Worm (Caenorhabditis elegans) whole organism, L1 larva: ENCODE data around the gene F28F9.3.

Experiments used
- C16A3.4 ChIP-seq: fragments of 150-350 bp; optimal IDR thresholded peaks from 2 replicates; lab custom pipeline; 2014; ENCODE audit warnings: missing biosample characterization, missing genetic modification characterization
- Y116A8C.19 ChIP-seq: sonication (generic microtip); optimal IDR thresholded peaks from 2 replicates; lab custom pipeline; 2016; ENCODE audit warnings: missing compliant biosample characterization, missing genetic modification characterization, borderline replicate concordance
- aly-2 ChIP-seq: fragments of 150-350 bp; optimal IDR thresholded peaks from 2 replicates; lab custom pipeline; 2014; ENCODE audit warnings: missing biosample characterization, missing genetic modification characterization
- ama-1 ChIP-seq: fragments of 150-350 bp; optimal IDR thresholded peaks from 2 replicates; lab custom pipeline; 2014
- blmp-1 ChIP-seq: fragments of 150-350 bp; optimal IDR thresholded peaks from 2 replicates; lab custom pipeline; 2014; ENCODE audit warnings: missing biosample characterization, missing genetic modification characterization
- ceh-82 ChIP-seq, 3 experiments: fragments of 150-350 bp in 1 of 3; sonication (generic microtip) in 2 of 3; optimal IDR thresholded peaks; 2 replicates each; lab custom pipeline; 2014 to 2017; ENCODE audit warnings: missing biosample characterization in 3 of 3, missing genetic modification characterization in 3 of 3
- ceh-88 ChIP-seq: fragments of 200-800 bp; sonication (Bioruptor generic); IDR thresholded peaks from 2 replicates; pipeline ENCODE4 v1.3.6; 2022; ENCODE audit warnings: missing genetic modification characterization, missing compliant biosample characterization
- dsc-1 ChIP-seq: sonication (generic microtip); optimal IDR thresholded peaks from 2 replicates; lab custom pipeline; 2016; ENCODE audit warnings: mild to moderate bottlenecking, missing genetic modification characterization, missing compliant biosample characterization
- efl-1 ChIP-seq, 4 experiments: fragments of 150-350 bp; optimal IDR thresholded peaks in 3 of 4; peaks in 1 of 4; 1 replicate in 1 of 4; 2 replicates in 3 of 4; lab custom pipeline; 2014; ENCODE audit warnings: missing biosample characterization in 2 of 4, missing genetic modification characterization in 2 of 4, missing genetic modification reagents in 2 of 4
- efl-3 ChIP-seq: fragments of 200-800 bp; sonication (Bioruptor generic); optimal IDR thresholded peaks from 2 replicates; lab custom pipeline; 2018; ENCODE audit warnings: mild to moderate bottlenecking, missing genetic modification characterization, missing compliant biosample characterization
- egl-27 ChIP-seq, 2 experiments: fragments of 150-350 bp in 1 of 2; sonication (generic microtip); optimal IDR thresholded peaks; 3 replicates each; lab custom pipeline; 2017 to 2018; ENCODE audit warnings: missing biosample characterization in 2 of 2, missing genetic modification characterization in 2 of 2, missing genetic modification reagents in 2 of 2
- elt-2 ChIP-seq: sonication (generic microtip); optimal IDR thresholded peaks from 2 replicates; lab custom pipeline; 2016; ENCODE audit warnings: missing genetic modification characterization, mild to moderate bottlenecking, inconsistent platforms, missing compliant biosample characterization, missing genetic modification reagents
- ets-5 ChIP-seq: fragments of 200-800 bp; sonication (Bioruptor generic); IDR thresholded peaks from 2 replicates; pipeline ENCODE4 v1.3.6; 2022; ENCODE audit warnings: missing genetic modification characterization, missing compliant biosample characterization
- fkh-10 ChIP-seq: sonication (generic microtip); optimal IDR thresholded peaks from 2 replicates; lab custom pipeline; 2017; ENCODE audit warnings: missing biosample characterization, missing genetic modification reagents, missing genetic modification characterization
- fkh-4 ChIP-seq: sonication (generic microtip); optimal IDR thresholded peaks from 2 replicates; lab custom pipeline; 2016; ENCODE audit warnings: missing compliant biosample characterization, missing genetic modification characterization, borderline replicate concordance
- fkh-8 ChIP-seq: sonication (generic microtip); optimal IDR thresholded peaks from 2 replicates; lab custom pipeline; 2016; ENCODE audit warnings: mild to moderate bottlenecking, missing genetic modification characterization, missing compliant biosample characterization
- fos-1 ChIP-seq: fragments of 150-350 bp; optimal IDR thresholded peaks from 2 replicates; lab custom pipeline; 2014; ENCODE audit warnings: missing biosample characterization, missing genetic modification characterization
- grh-1 ChIP-seq: fragments of 200-800 bp; sonication (Bioruptor generic); IDR thresholded peaks from 2 replicates; pipeline ENCODE4 v1.3.6; 2022; ENCODE audit warnings: missing genetic modification reagents, missing genetic modification characterization, missing compliant biosample characterization
- hpl-2 ChIP-seq: fragments of 150-350 bp; optimal IDR thresholded peaks from 2 replicates; lab custom pipeline; 2014; ENCODE audit warnings: missing biosample characterization, missing genetic modification reagents, missing genetic modification characterization
- jun-1 ChIP-seq: fragments of 150-350 bp; optimal IDR thresholded peaks from 2 replicates; lab custom pipeline; 2014; ENCODE audit warnings: missing biosample characterization, missing genetic modification reagents, missing genetic modification characterization
- lin-13 ChIP-seq: fragments of 150-350 bp; optimal IDR thresholded peaks from 2 replicates; lab custom pipeline; 2014; ENCODE audit warnings: missing biosample characterization, missing genetic modification reagents, missing genetic modification characterization
- lin-14 ChIP-seq: fragments of 200-800 bp; sonication (Bioruptor generic); optimal IDR thresholded peaks from 2 replicates; lab custom pipeline; 2018; ENCODE audit warnings: mild to moderate bottlenecking, missing genetic modification characterization, moderate library complexity, missing compliant biosample characterization
- lin-35 ChIP-seq, 2 experiments: fragments of 150-350 bp; optimal IDR thresholded peaks; 2 replicates each; lab custom pipeline; 2014; ENCODE audit warnings: missing biosample characterization in 2 of 2, missing genetic modification characterization in 2 of 2, missing genetic modification reagents in 2 of 2
- lin-39 ChIP-seq: fragments of 150-350 bp; optimal IDR thresholded peaks from 2 replicates; lab custom pipeline; 2014; ENCODE audit warnings: missing biosample characterization, missing genetic modification reagents, missing genetic modification characterization
- lir-3 ChIP-seq: sonication (generic microtip); optimal IDR thresholded peaks from 2 replicates; lab custom pipeline; 2016; ENCODE audit warnings: mild to moderate bottlenecking, missing genetic modification characterization, moderate library complexity, missing compliant biosample characterization; ENCODE audit not compliant: poor library complexity
- mef-2 ChIP-seq: fragments of 150-350 bp; optimal IDR thresholded peaks from 2 replicates; lab custom pipeline; 2014; ENCODE audit warnings: missing biosample characterization, missing genetic modification characterization
- mep-1 ChIP-seq: fragments of 150-350 bp; optimal IDR thresholded peaks from 2 replicates; lab custom pipeline; 2014; ENCODE audit warnings: missing biosample characterization, missing genetic modification characterization
- nhr-11 ChIP-seq: fragments of 150-350 bp; optimal IDR thresholded peaks from 2 replicates; lab custom pipeline; 2014; ENCODE audit warnings: missing biosample characterization, missing genetic modification characterization
- nhr-12 ChIP-seq: sonication (generic microtip); optimal IDR thresholded peaks from 2 replicates; lab custom pipeline; 2017; ENCODE audit warnings: missing biosample characterization, missing genetic modification characterization
- nhr-28 ChIP-seq: fragments of 150-350 bp; optimal IDR thresholded peaks from 2 replicates; lab custom pipeline; 2014; ENCODE audit warnings: missing biosample characterization, missing genetic modification characterization
- nhr-76 ChIP-seq: sonication (generic microtip); optimal IDR thresholded peaks from 2 replicates; lab custom pipeline; 2017; ENCODE audit warnings: missing biosample characterization, missing genetic modification characterization
- nhr-77 ChIP-seq: fragments of 150-350 bp; optimal IDR thresholded peaks from 2 replicates; lab custom pipeline; 2014; ENCODE audit warnings: missing biosample characterization, missing genetic modification characterization
- nhr-85 ChIP-seq: sonication (generic microtip); peaks from one replicate; lab custom pipeline; 2016; ENCODE audit warnings: missing genetic modification characterization, inconsistent platforms, missing compliant biosample characterization
- nhr-90 ChIP-seq: sonication (generic microtip); optimal IDR thresholded peaks from 2 replicates; lab custom pipeline; 2016; ENCODE audit warnings: mild to moderate bottlenecking, missing genetic modification characterization, missing compliant biosample characterization; ENCODE audit not compliant: poor library complexity
- pag-3 ChIP-seq: sonication (generic microtip); optimal IDR thresholded peaks from 2 replicates; lab custom pipeline; 2017; ENCODE audit warnings: missing genetic modification characterization, mild to moderate bottlenecking, missing compliant biosample characterization, antibody characterized with exemption, borderline replicate concordance; ENCODE audit not compliant: insufficient read depth
- snpc-4 ChIP-seq: fragments of 150-350 bp; optimal IDR thresholded peaks from 2 replicates; lab custom pipeline; 2014; ENCODE audit warnings: missing biosample characterization, missing genetic modification characterization
- sox-4 ChIP-seq: sonication (generic microtip); optimal IDR thresholded peaks from 2 replicates; lab custom pipeline; 2016; ENCODE audit warnings: missing genetic modification characterization, missing compliant biosample characterization
- tlp-1 ChIP-seq: fragments of 150-350 bp; optimal IDR thresholded peaks from 2 replicates; lab custom pipeline; 2014; ENCODE audit warnings: missing biosample characterization, missing genetic modification characterization
- unc-130 ChIP-seq: fragments of 150-350 bp; optimal IDR thresholded peaks from 2 replicates; lab custom pipeline; 2017; ENCODE audit warnings: missing biosample characterization, missing genetic modification characterization, inconsistent platforms
- unc-86 ChIP-seq: sonication (generic microtip); optimal IDR thresholded peaks from 2 replicates; lab custom pipeline; 2016; ENCODE audit warnings: missing genetic modification characterization, missing compliant biosample characterization
- unc-98 ChIP-seq: fragments of 200-800 bp; sonication (Bioruptor generic); IDR thresholded peaks from 2 replicates; pipeline ENCODE4 v1.3.6; 2022; ENCODE audit warnings: missing genetic modification characterization, missing compliant biosample characterization
- vab-15 ChIP-seq: sonication (generic microtip); optimal IDR thresholded peaks from 2 replicates; lab custom pipeline; 2017; ENCODE audit warnings: missing genotype, mild to moderate bottlenecking, missing genetic modification characterization, missing compliant biosample characterization
- zip-4 ChIP-seq: fragments of 200-800 bp; sonication (Bioruptor generic); optimal IDR thresholded peaks from 2 replicates; lab custom pipeline; 2018; ENCODE audit warnings: mild to moderate bottlenecking, missing genetic modification characterization, moderate library complexity, missing compliant biosample characterization
- ztf-11 ChIP-seq, 2 experiments: sonication (generic microtip); optimal IDR thresholded peaks; 2 replicates each; lab custom pipeline; 2016 to 2017; ENCODE audit warnings: missing genetic modification characterization in 2 of 2, missing biosample characterization in 1 of 2, missing compliant biosample characterization in 1 of 2
- ztf-4 ChIP-seq: fragments of 150-350 bp; optimal IDR thresholded peaks from 2 replicates; lab custom pipeline; 2014; ENCODE audit warnings: missing biosample characterization, missing genetic modification characterization

Gene F28F9.3

ce11 chrIV:3815259-3815644, 11.4 kb upstream of the F28F9.3 start:
- TF ChIP-seq lin-35 (GFP tag; optimal IDR thresholded peaks at IDR 0.05; lab: Kevin White, UChicago) (peak in 1 of 2 experiments; percentile 25), efl-1 (optimal IDR thresholded peaks at IDR 0.05; lab: Kevin White, UChicago) (no peak), efl-1 (GFP tag; optimal IDR thresholded peaks at IDR 0.05 in 1 of 2; lab: Kevin White, UChicago) (peak; percentile 47 to 83), nhr-76 (no peak)
- TF ChIP-seq, all 84 proteins: peak for 2

ce11 chrIV:3817253-3817652, 9.4 kb upstream of the F28F9.3 start:
- TF ChIP-seq lir-3 (tag; lab: Kevin White, UChicago), result no peak
- no peak for TF ChIP-seq lin-13 (GFP tag; lab: Kevin White, UChicago)
- TF ChIP-seq lin-14, result peak; percentile 40
- peak; percentile 92 for TF ChIP-seq blmp-1 (tag; lab: Kevin White, UChicago)
- no peak for TF ChIP-seq Y116A8C.19 (tag; lab: Kevin White, UChicago)

DNA sequence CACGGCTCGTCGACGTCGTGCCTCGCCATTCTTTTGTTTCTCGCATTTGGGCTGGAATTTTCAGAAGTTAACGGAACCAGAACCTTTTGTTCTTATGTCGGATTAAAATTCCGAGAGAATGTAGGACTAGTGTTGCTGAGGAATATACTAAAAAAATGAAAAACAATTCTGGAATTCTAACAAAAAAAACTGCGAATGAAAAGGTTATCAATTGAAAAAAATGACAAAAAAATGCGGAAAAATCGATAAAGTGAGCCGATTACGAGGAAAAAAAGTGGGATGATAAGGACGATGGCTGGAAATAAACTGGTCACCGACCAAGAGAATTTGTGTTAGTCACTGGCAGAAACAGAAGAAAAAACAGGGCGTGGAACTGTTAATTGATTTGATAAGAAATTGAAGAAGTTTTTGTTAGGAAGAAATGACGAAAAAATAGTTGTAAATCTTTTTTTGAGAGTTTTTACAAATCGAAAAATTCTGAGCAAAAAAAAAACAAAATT, 7.4 kb upstream of the F28F9.3 start, which contains the start of gene bris-1:
Gene bris-1, minus strand, starts transcription at position 51 of the 500 bp plus-strand sequence.
- TF ChIP-seq fkh-10 (GFP tag; lab: Kevin White, UChicago) (no peak), ztf-11 (tag; optimal IDR thresholded peaks at IDR 0.05; lab: Kevin White, UChicago) (no peak), unc-130 (tag; lab: Kevin White, UChicago) (no peak), ceh-88 (GFP tag; lab: Robert Waterston, UW) (no peak), elt-2 (peak; percentile 80), egl-27 (tag; optimal IDR thresholded peaks at IDR 0.05; lab: Kevin White, UChicago) (no peak), ceh-82 (tag; optimal IDR thresholded peaks at IDR 0.05; lab: Kevin White, UChicago) (no peak), mep-1 (no peak), nhr-85 (peak; percentile 12)
- TF ChIP-seq, all 84 proteins: peak for 2

DNA sequence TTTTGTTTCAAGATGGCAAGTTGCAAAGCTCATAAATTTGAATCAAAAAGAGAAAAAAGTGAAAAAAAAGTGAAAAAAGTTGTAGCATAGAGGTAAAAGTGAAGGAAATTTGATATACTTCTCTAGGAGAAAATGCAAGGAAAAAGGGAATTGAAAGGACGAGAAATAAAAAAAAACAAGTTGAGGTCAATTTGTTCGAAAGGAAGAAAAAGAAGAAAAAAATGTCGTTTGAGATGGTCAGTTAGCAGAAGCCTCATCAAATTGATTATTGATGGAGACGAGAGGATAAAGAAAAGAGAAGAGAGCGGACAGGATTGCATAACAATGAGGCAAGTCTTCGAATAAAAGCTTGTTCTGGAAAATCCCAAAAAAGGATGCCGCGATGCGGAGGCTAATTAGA, 6.6 kb upstream of the F28F9.3 start:
- no peak for TF ChIP-seq aly-2
- peak; percentile 30 for TF ChIP-seq lin-14
- no peak for TF ChIP-seq ztf-4 (tag; lab: Kevin White, UChicago)
- no peak for TF ChIP-seq pag-3 (tag; lab: Kevin White, UChicago)
- TF ChIP-seq zip-4 (GFP tag; lab: Kevin White, UChicago), result no peak
- peak; percentile 20 for TF ChIP-seq blmp-1 (tag; lab: Kevin White, UChicago)
- TF ChIP-seq fkh-10 (GFP tag; lab: Kevin White, UChicago), result peak; percentile 95
- TF ChIP-seq nhr-12 (tag; lab: Kevin White, UChicago), result no peak
- TF ChIP-seq nhr-28 (tag; lab: Kevin White, UChicago), result no peak
- TF ChIP-seq lin-39 (tag; lab: Kevin White, UChicago), result no peak
- TF ChIP-seq egl-27 (tag; optimal IDR thresholded peaks at IDR 0.05; lab: Kevin White, UChicago), result no peak
- no peak for TF ChIP-seq efl-3 (GFP tag; lab: Kevin White, UChicago)
- no peak for TF ChIP-seq fos-1
- no peak for TF ChIP-seq unc-130 (tag; lab: Kevin White, UChicago)
- TF ChIP-seq lin-13 (GFP tag; lab: Kevin White, UChicago), result no peak
- TF ChIP-seq C16A3.4 (tag; lab: Kevin White, UChicago), result no peak
- no peak for TF ChIP-seq fkh-4
- TF ChIP-seq nhr-77 (tag; lab: Kevin White, UChicago), result no peak
- peak; percentile 9 for TF ChIP-seq nhr-85
- no peak for TF ChIP-seq lin-35 (GFP tag; optimal IDR thresholded peaks at IDR 0.05; lab: Kevin White, UChicago)
- no peak for TF ChIP-seq fkh-8 (tag; lab: Kevin White, UChicago)
- no peak for TF ChIP-seq dsc-1 (tag; lab: Kevin White, UChicago)
- no peak for TF ChIP-seq unc-86

DNA sequence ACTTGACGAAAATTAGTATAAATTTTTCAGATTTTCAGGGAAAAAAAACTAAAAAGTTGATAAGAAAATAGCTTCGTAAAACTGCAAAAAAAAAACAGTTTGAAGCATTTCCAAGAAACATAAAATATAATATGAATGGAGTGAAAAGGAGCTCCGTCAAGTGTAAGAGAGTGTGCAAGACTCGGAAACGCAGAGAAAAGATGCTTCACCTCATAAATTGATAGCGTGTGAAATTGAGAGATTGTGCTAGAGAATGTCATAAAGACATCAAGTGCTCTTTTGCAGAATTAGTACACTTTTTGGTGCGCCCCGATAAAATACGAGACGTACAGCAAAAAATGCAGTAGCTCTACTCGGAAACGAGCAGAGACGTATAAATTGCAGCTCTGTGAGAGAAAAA, 5.1 kb upstream of the F28F9.3 start:
- TF ChIP-seq jun-1 (no peak), sox-4 (tag; lab: Kevin White, UChicago) (no peak), hpl-2 (GFP tag; lab: Kevin White, UChicago) (no peak), nhr-90 (tag; lab: Kevin White, UChicago) (no peak), tlp-1 (tag; lab: Kevin White, UChicago) (no peak), unc-98 (GFP tag; lab: Robert Waterston, UW) (no peak), vab-15 (no peak), snpc-4 (tag; lab: Kevin White, UChicago) (no peak), nhr-85 (no peak), grh-1 (GFP tag; lab: Robert Waterston, UW) (no peak), lin-14 (peak; percentile 32), ets-5 (no peak), nhr-11 (no peak), blmp-1 (tag; lab: Kevin White, UChicago) (no peak), ztf-11 (tag; optimal IDR thresholded peaks at IDR 0.05; lab: Kevin White, UChicago) (no peak), mef-2 (tag; lab: Kevin White, UChicago) (no peak), lir-3 (tag; lab: Kevin White, UChicago) (no peak), ama-1 (lab: Kevin White, UChicago) (no peak)
